Worm (Caenorhabditis elegans): ENCODE measurements around the gene D1046.2.

D1046.2 gene

DNA sequence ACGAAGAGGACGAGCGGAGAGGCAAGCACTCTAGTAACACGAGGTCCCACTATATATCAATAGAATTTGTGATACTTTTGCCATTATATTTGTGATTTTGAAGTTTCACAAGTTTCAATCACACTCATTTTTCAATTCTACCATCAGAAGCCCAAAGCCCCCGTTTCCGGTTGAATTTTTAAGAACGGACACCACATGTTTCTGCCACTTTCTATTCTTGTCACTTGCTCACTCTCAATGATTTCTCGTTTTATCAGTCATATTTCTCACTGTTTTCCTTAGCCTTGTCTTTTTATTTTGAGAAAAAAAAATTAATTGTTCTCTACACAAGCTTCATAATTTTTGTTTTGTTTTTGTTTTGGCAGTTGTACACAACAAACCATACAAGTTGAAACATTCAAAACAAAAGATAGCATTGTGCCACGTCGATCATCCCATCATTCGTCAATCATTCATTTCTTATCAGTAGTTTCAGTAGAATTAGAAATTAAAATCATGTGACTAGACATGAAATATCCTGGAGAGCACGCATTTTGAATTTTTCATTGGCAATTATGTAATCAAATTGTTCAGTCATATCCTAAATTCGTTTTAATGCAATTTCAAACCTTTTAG is 26.2 kb upstream of the D1046.2 start:
- TF ChIP-seq attf-3 (GFP tag; conservative IDR thresholded peaks at IDR 0.05) (no peak), lin-54 (GFP tag; optimal IDR thresholded peaks at IDR 0.05) (no peak), somi-1 (GFP tag; optimal IDR thresholded peaks at IDR 0.05) (no peak), K12H6.12 (tag; optimal IDR thresholded peaks at IDR 0.05) (no peak), cebp-1 (GFP tag; IDR thresholded peaks at IDR 0.05) (no peak), cebp-1 (tag; optimal IDR thresholded peaks at IDR 0.05) (peak; percentile 8), ztf-18 (tag; optimal IDR thresholded peaks at IDR 0.05) (no peak), dox-1 (GFP tag; IDR thresholded peaks at IDR 0.05) (no peak), let-607 (tag; optimal IDR thresholded peaks at IDR 0.05) (peak; percentile 63 to 85), nhr-80 (tag; optimal IDR thresholded peaks at IDR 0.05) (peak; percentile 66)

DNA sequence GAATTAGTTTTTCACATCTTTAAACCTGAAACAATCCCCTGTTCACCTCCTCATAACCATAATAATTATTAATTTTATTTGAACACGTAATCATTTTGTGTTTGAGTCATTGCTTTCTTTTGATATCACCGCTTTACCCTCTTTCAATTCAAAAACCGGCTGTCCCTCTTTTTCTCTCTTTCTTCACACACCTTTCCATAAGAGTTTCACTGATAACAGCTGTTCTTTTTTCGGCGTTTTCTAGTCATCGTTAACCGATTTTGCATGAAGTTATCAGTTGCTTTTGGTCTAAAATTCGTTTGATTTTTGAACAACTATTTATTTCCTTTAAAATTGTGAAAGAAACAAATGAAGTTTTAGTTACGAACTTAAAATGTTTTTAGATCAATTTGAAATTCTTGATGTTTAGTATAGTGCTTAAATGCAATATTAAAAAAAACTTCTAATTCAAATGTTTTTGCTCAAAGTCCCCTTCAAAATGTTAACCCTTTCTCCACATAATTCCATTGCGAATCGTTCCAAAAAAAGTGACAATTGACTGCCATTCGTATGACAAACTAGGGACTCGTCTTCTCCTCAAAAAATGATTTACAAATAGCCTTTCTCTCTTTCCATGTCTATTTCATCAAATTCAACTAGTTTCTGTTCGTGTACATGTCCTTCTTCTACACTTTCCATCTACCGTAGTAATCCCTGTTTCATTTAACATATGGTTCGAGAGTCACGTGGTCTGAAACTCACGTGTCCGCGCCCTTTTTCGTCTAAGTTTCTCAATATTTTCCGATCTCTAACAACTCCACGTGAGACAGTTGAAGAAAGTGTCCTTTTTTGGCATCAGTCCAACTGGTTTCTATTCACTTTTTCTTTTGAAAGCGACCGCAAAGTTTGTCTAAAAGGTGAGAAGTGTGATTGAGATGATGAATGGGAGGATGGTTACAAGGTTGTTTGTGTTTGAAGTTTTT is 23.5 kb upstream of the D1046.2 start:
- TF ChIP-seq C06A6.2 (GFP tag; conservative IDR thresholded peaks at IDR 0.05), result peak; percentile 67
- peak; percentile 94 for TF ChIP-seq lin-40 (tag; optimal IDR thresholded peaks at IDR 0.05)
- no peak for TF ChIP-seq F55B11.4 (tag; optimal IDR thresholded peaks at IDR 0.05; ENCODE audit: borderline replicate concordance, insufficient read depth)
- peak; percentile 66 for TF ChIP-seq nhr-80 (tag; optimal IDR thresholded peaks at IDR 0.05)
- no peak for TF ChIP-seq Y53F4B.3 (GFP tag; IDR thresholded peaks at IDR 0.05)
- no peak for TF ChIP-seq mxl-1 (tag; optimal IDR thresholded peaks at IDR 0.05)
- peak; percentile 42; the same call in 1 of the 2 replicates for TF ChIP-seq ekl-4 (GFP tag; IDR thresholded peaks at IDR 0.05)
- no peak for TF ChIP-seq aptf-2 (GFP tag; conservative IDR thresholded peaks at IDR 0.05)
- TF ChIP-seq tlf-1 (GFP tag; optimal IDR thresholded peaks at IDR 0.05), result peak; percentile 32
- TF ChIP-seq T26A5.8 (tag; optimal IDR thresholded peaks at IDR 0.05), result no peak
- no peak for TF ChIP-seq attf-6 (GFP tag; IDR thresholded peaks at IDR 0.05)
- no peak for TF ChIP-seq ccch-3 (GFP tag; optimal IDR thresholded peaks at IDR 0.05)
- 0 out of 2 replicates have a peak, but pooled peaks have one; percentile 29 for TF ChIP-seq cebp-1 (GFP tag; IDR thresholded peaks at IDR 0.05)
- peak; percentile 82 for TF ChIP-seq cebp-1 (tag; optimal IDR thresholded peaks at IDR 0.05)
- TF ChIP-seq F33H1.4 (GFP tag; IDR thresholded peaks at IDR 0.05), result no peak
- 0 out of 2 replicates have a peak, but pooled peaks have one; percentile 65 for TF ChIP-seq Y53G8AR.9 (GFP tag; conservative IDR thresholded peaks at IDR 0.05)
- TF ChIP-seq K11D2.4 (GFP tag; IDR thresholded peaks at IDR 0.05), result peak; percentile 68
- TF ChIP-seq ceh-27 (GFP tag; optimal IDR thresholded peaks at IDR 0.05), result peak; percentile 70
- TF ChIP-seq fkh-3 (tag; optimal IDR thresholded peaks at IDR 0.05), result no peak
- TF ChIP-seq lir-1 (GFP tag; conservative IDR thresholded peaks at IDR 0.05), result no peak; the same call in 1 of the 2 replicates
- TF ChIP-seq hmg-1.2 (GFP tag; IDR thresholded peaks at IDR 0.05), result peak; percentile 56
- TF ChIP-seq attf-5 (GFP tag; optimal IDR thresholded peaks at IDR 0.05), result peak; percentile 62
- no peak for TF ChIP-seq F10E7.11 (tag; optimal IDR thresholded peaks at IDR 0.05)
- TF ChIP-seq hlh-12 (tag; optimal IDR thresholded peaks at IDR 0.05), result no peak
- no peak for TF ChIP-seq madf-10 (tag; optimal IDR thresholded peaks at IDR 0.05)
- peak; percentile 95 for TF ChIP-seq somi-1 (GFP tag; optimal IDR thresholded peaks at IDR 0.05)
- peak; percentile 78 for TF ChIP-seq chd-7 (tag; optimal IDR thresholded peaks at IDR 0.05)
- TF ChIP-seq mcd-1 (GFP tag; IDR thresholded peaks at IDR 0.05), result no peak; the same call in 1 of the 2 replicates
- no peak for TF ChIP-seq nfya-2 (GFP tag; IDR thresholded peaks at IDR 0.05)
- TF ChIP-seq Y56A3A.18 (GFP tag; IDR thresholded peaks at IDR 0.05), result no peak
- peak; percentile 86 for TF ChIP-seq ztf-26 (tag; optimal IDR thresholded peaks at IDR 0.05)
- TF ChIP-seq F22D6.2 (tag; optimal IDR thresholded peaks at IDR 0.05), result peak; percentile 69
- peak in 1 of 2 experiments; percentile 68 for TF ChIP-seq let-607 (tag; optimal IDR thresholded peaks at IDR 0.05)
- TF ChIP-seq cebp-2 (GFP tag; IDR thresholded peaks at IDR 0.05), result no peak
- no peak for TF ChIP-seq snpc-1.3 (tag; optimal IDR thresholded peaks at IDR 0.05; ENCODE audit: insufficient read depth)
- peak; percentile 50 for TF ChIP-seq gei-17 (GFP tag; optimal IDR thresholded peaks at IDR 0.05)
- TF ChIP-seq T07F8.4 (tag; optimal IDR thresholded peaks at IDR 0.05), result no peak
- TF ChIP-seq ztf-22 (GFP tag; optimal IDR thresholded peaks at IDR 0.05), result peak; percentile 43
